Fruit fly (Drosophila melanogaster): ENCODE measurements around the gene Coprox.

Coprox gene

DNA sequence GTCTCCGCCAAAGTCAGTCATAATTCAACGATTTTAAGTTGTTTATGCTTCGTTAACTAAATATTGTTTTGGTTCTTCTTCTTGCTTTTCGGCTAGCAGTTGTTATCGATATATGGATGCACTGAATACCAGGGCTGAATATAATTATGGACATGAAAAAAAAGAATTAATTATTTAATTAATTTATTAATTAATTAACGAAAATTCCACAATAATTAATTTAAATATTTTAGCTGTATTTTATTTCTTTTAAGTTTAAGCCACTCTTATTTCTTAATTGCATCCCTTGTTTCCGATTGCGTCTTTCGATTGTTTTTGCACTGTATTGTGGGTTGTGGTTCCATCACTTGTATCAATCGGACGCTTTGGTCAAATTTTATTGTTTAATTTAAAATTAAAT lies 14.1 kb upstream of the Coprox start, which contains the start of the genes Gas41 and SA1 (continued):
- TF ChIP-seq sr (GFP tag; IDR thresholded peaks at IDR 0.05) (no peak), PHDP (tag; optimal IDR thresholded peaks at IDR 0.05) (peak; percentile 94), tgo (GFP tag; IDR thresholded peaks at IDR 0.05) (no peak), sima (GFP tag; optimal IDR thresholded peaks at IDR 0.05) (no peak), BEAF-32 (GFP tag; optimal IDR thresholded peaks at IDR 0.05) (peak; percentile 88), CG1603 (tag; optimal IDR thresholded peaks at IDR 0.05) (peak; percentile 43), Bgb (GFP tag; IDR thresholded peaks at IDR 0.05; ENCODE audit: partially characterized antibody) (peak; percentile 69), sd (tag; optimal IDR thresholded peaks at IDR 0.05) (no peak), CG1832 (GFP tag; optimal IDR thresholded peaks at IDR 0.05) (no peak), z (GFP tag; IDR thresholded peaks at IDR 0.05) (no peak), jing (GFP tag; optimal IDR thresholded peaks at IDR 0.05) (no peak)

DNA sequence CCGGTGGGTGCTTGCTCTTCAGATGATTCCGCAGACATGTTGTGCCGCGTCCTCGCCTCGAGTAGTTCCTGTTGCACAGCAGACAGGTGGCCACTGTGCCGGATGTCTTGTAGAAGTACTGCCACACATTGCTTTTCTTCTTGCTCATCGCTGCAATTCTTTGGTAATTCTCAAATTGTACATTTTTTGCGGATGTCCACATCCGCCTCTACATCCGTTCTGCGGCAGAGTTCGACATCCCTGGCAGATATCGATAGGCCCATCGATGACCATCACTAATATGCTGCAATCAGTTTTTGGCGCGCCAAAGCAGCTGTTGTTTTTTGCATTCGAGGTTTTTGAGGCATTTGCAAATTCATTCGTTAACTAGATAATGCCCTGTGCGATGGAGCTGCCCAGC lies 7.5 kb upstream of the Coprox start, which contains the start of the genes CG13775 and CG3430:
CG13775 (minus strand) TSS at position 226 of the 400 bp plus-strand sequence.
CG3430 (plus strand) TSS at position 284 of the 400 bp plus-strand sequence.
- TF ChIP-seq NC2β (GFP tag; optimal IDR thresholded peaks at IDR 0.05): peak; percentile 11
- 0 out of 3 replicates have a peak, but pooled peaks have one; percentile 16 for TF ChIP-seq ase (GFP tag; IDR thresholded peaks at IDR 0.05)
- no peak for TF ChIP-seq Dip3 (GFP tag; optimal IDR thresholded peaks at IDR 0.05)
- TF ChIP-seq CG7928 (GFP tag; optimal IDR thresholded peaks at IDR 0.05): peak; percentile 89
- TF ChIP-seq jumu (GFP tag; optimal IDR thresholded peaks at IDR 0.05): peak; percentile 8
- no peak for TF ChIP-seq Nf-YA (GFP tag; IDR thresholded peaks at IDR 0.05)
- peak; percentile 57 for TF ChIP-seq pho (GFP tag; optimal IDR thresholded peaks at IDR 0.05)
- TF ChIP-seq Hmx (GFP tag; optimal IDR thresholded peaks at IDR 0.05): no peak
- TF ChIP-seq CG1529 (GFP tag; optimal IDR thresholded peaks at IDR 0.05): no peak
- TF ChIP-seq CG8478 (optimal IDR thresholded peaks at IDR 0.05): no peak
- TF ChIP-seq CG2712 (tag; optimal IDR thresholded peaks at IDR 0.05): no peak
- 0 out of 3 replicates have a peak, but pooled peaks have one; percentile 32 for TF ChIP-seq ken (GFP tag; IDR thresholded peaks at IDR 0.05)
- TF ChIP-seq CG33557 (GFP tag; optimal IDR thresholded peaks at IDR 0.05): peak; percentile 10
- TF ChIP-seq CG30403 (GFP tag; optimal IDR thresholded peaks at IDR 0.05): peak; percentile 26
- no peak for TF ChIP-seq Ssrp (tag; optimal IDR thresholded peaks at IDR 0.05)
- TF ChIP-seq zfh1 (GFP tag; IDR thresholded peaks at IDR 0.05): peak; percentile 45; the same call in 2 of the 3 replicates
- TF ChIP-seq ftz-f1 (GFP tag; optimal IDR thresholded peaks at IDR 0.05): peak; percentile 0
- TF ChIP-seq klu (GFP tag; IDR thresholded peaks at IDR 0.05): 0 out of 2 replicates have a peak, but pooled peaks have one; percentile 6
- TF ChIP-seq Jarid2 (GFP tag; optimal IDR thresholded peaks at IDR 0.05): no peak
- TF ChIP-seq gfzf (GFP tag; optimal IDR thresholded peaks at IDR 0.05): peak; percentile 14
- no peak for TF ChIP-seq CG12155 (GFP tag; optimal IDR thresholded peaks at IDR 0.05)
- no peak for TF ChIP-seq az2 (GFP tag; optimal IDR thresholded peaks at IDR 0.05)
- TF ChIP-seq fd96Cb (tag; optimal IDR thresholded peaks at IDR 0.05): no peak
- TF ChIP-seq CG15601 (tag; optimal IDR thresholded peaks at IDR 0.05): no peak
- peak; percentile 30 for TF ChIP-seq CG9609 (GFP tag; optimal IDR thresholded peaks at IDR 0.05)
- peak; percentile 27 for TF ChIP-seq CoRest (tag; optimal IDR thresholded peaks at IDR 0.05)
- TF ChIP-seq CG10209 (GFP tag; optimal IDR thresholded peaks at IDR 0.05): peak; percentile 22
- no peak for TF ChIP-seq TFAM (GFP tag; optimal IDR thresholded peaks at IDR 0.05)
- peak; percentile 10 for TF ChIP-seq CG13424 (tag; optimal IDR thresholded peaks at IDR 0.05)
- peak; percentile 83 for TF ChIP-seq E2f1 (GFP tag; IDR thresholded peaks at IDR 0.05)
- TF ChIP-seq CG2116 (GFP tag; optimal IDR thresholded peaks at IDR 0.05): peak; percentile 54
- TF ChIP-seq sim (GFP tag; IDR thresholded peaks at IDR 0.05): no peak
- 0 out of 2 replicates have a peak, but pooled peaks have one; percentile 6 for TF ChIP-seq CG32772 (GFP tag; IDR thresholded peaks at IDR 0.05)
- peak in 1 of 2 experiments; percentile 1 for TF ChIP-seq Hr51 (GFP tag; optimal IDR thresholded peaks at IDR 0.05)
- TF ChIP-seq cwo (GFP tag; optimal IDR thresholded peaks at IDR 0.05): no peak
- TF ChIP-seq Hsf (GFP tag; optimal IDR thresholded peaks at IDR 0.05): peak; percentile 25
- peak; percentile 48; the same call in 1 of the 2 replicates for TF ChIP-seq inv (GFP tag; IDR thresholded peaks at IDR 0.05; ENCODE audit: partially characterized antibody)
- peak; percentile 24; the same call in 1 of the 2 replicates for TF ChIP-seq CG3847 (GFP tag; IDR thresholded peaks at IDR 0.05)
- peak; percentile 14 for TF ChIP-seq CG10267 (tag; optimal IDR thresholded peaks at IDR 0.05)
